Worm (Caenorhabditis elegans) whole organism, L2 larva: Measurements from ENCODE around the gene Y32H12A.6.

Source experiments
- C34F6.9 ChIP-seq: fragments of 150-350 bp; optimal IDR thresholded peaks from 2 replicates; lab custom pipeline; 2014; ENCODE audit warnings: missing biosample characterization, missing genetic modification characterization
- F13H6.1 ChIP-seq: sonication (generic microtip); optimal IDR thresholded peaks from 2 replicates; lab custom pipeline; 2016; ENCODE audit warnings: missing genetic modification characterization, missing compliant biosample characterization
- R02D3.7 ChIP-seq: fragments of 150-350 bp; optimal IDR thresholded peaks from 2 replicates; lab custom pipeline; 2014; ENCODE audit warnings: missing biosample characterization, missing genetic modification characterization
- Y55F3AM.14 ChIP-seq: fragments of 200-800 bp; sonication (Bioruptor generic); optimal IDR thresholded peaks from 2 replicates; lab custom pipeline; 2018; ENCODE audit warnings: mild to moderate bottlenecking, missing genetic modification characterization, missing compliant biosample characterization
- ZK546.5 ChIP-seq: sonication (generic microtip); optimal IDR thresholded peaks from 2 replicates; lab custom pipeline; 2017; ENCODE audit warnings: missing biosample characterization, missing genetic modification characterization
- alr-1 ChIP-seq: fragments of 150-350 bp; optimal IDR thresholded peaks from 2 replicates; lab custom pipeline; 2014; ENCODE audit warnings: missing biosample characterization, missing genetic modification characterization
- aly-2 ChIP-seq: fragments of 150-350 bp; optimal IDR thresholded peaks from 2 replicates; lab custom pipeline; 2014; ENCODE audit warnings: missing biosample characterization, missing genetic modification characterization
- ama-1 ChIP-seq: fragments of 150-350 bp; optimal IDR thresholded peaks from 2 replicates; lab custom pipeline; 2018; ENCODE audit warnings: inconsistent platforms
- blmp-1 ChIP-seq: sonication (generic microtip); optimal IDR thresholded peaks from 2 replicates; lab custom pipeline; 2017; ENCODE audit warnings: missing genetic modification characterization, mild to moderate bottlenecking, missing compliant biosample characterization, antibody characterized with exemption, moderate library complexity; ENCODE audit not compliant: insufficient read depth
- ceh-16 ChIP-seq: fragments of 150-350 bp; optimal IDR thresholded peaks from 2 replicates; lab custom pipeline; 2014; ENCODE audit warnings: missing biosample characterization, missing genetic modification characterization
- ceh-82 ChIP-seq: fragments of 150-350 bp; optimal IDR thresholded peaks from 2 replicates; lab custom pipeline; 2014; ENCODE audit warnings: missing biosample characterization, missing genetic modification characterization
- crh-2 ChIP-seq: sonication (generic microtip); optimal IDR thresholded peaks from 2 replicates; lab custom pipeline; 2017; ENCODE audit warnings: missing biosample characterization, missing genetic modification characterization
- egl-27 ChIP-seq: sonication (generic microtip); optimal IDR thresholded peaks from 3 replicates; lab custom pipeline; 2017; ENCODE audit warnings: missing biosample characterization, missing genetic modification reagents, missing genetic modification characterization
- elt-1 ChIP-seq: fragments of 150-350 bp; optimal IDR thresholded peaks from 2 replicates; lab custom pipeline; 2014; ENCODE audit warnings: missing biosample characterization, missing genetic modification characterization
- elt-3 ChIP-seq: sonication (generic microtip); optimal IDR thresholded peaks from 2 replicates; lab custom pipeline; 2017; ENCODE audit warnings: missing biosample characterization, missing genetic modification characterization
- fos-1 ChIP-seq: fragments of 150-350 bp; optimal IDR thresholded peaks from 2 replicates; lab custom pipeline; 2014; ENCODE audit warnings: missing biosample characterization, missing genetic modification characterization
- gmeb-1 ChIP-seq: fragments of 150-350 bp; optimal IDR thresholded peaks from 2 replicates; lab custom pipeline; 2014; ENCODE audit warnings: missing biosample characterization, missing genetic modification characterization
- lin-13 ChIP-seq: fragments of 150-350 bp; optimal IDR thresholded peaks from 2 replicates; lab custom pipeline; 2014; ENCODE audit warnings: missing biosample characterization, missing genetic modification reagents, missing genetic modification characterization
- lsy-2 ChIP-seq, 2 experiments: fragments of 150-350 bp in 1 of 2; sonication (generic microtip) in 1 of 2; optimal IDR thresholded peaks; 2 replicates each; lab custom pipeline; 2014 to 2017; ENCODE audit warnings: missing biosample characterization in 2 of 2, missing genetic modification characterization in 2 of 2
- mab-5 ChIP-seq: fragments of 150-350 bp; optimal IDR thresholded peaks from 2 replicates; lab custom pipeline; 2014; ENCODE audit warnings: missing biosample characterization, missing genetic modification characterization
- mbf-1 ChIP-seq: sonication (generic microtip); optimal IDR thresholded peaks from 2 replicates; lab custom pipeline; 2017; ENCODE audit warnings: missing biosample characterization, missing genetic modification characterization
- nhr-10 ChIP-seq: sonication (generic microtip); optimal IDR thresholded peaks from 2 replicates; lab custom pipeline; 2017; ENCODE audit warnings: missing biosample characterization, missing genetic modification characterization
- nhr-11 ChIP-seq: fragments of 150-350 bp; optimal IDR thresholded peaks from 2 replicates; lab custom pipeline; 2014; ENCODE audit warnings: missing biosample characterization, missing genetic modification characterization
- nhr-12 ChIP-seq: fragments of 150-350 bp; optimal IDR thresholded peaks from 2 replicates; lab custom pipeline; 2014; ENCODE audit warnings: missing biosample characterization, missing genetic modification characterization
- nhr-129 ChIP-seq: fragments of 150-350 bp; optimal IDR thresholded peaks from 2 replicates; lab custom pipeline; 2014; ENCODE audit warnings: missing biosample characterization, missing genetic modification characterization
- nhr-21 ChIP-seq: fragments of 150-350 bp; optimal IDR thresholded peaks from 2 replicates; lab custom pipeline; 2014; ENCODE audit warnings: missing biosample characterization, missing genetic modification characterization
- nhr-23 ChIP-seq: fragments of 150-350 bp; optimal IDR thresholded peaks from 2 replicates; lab custom pipeline; 2014; ENCODE audit warnings: missing biosample characterization, missing genetic modification reagents, missing genetic modification characterization
- nhr-25 ChIP-seq: fragments of 150-350 bp; sonication (generic microtip); optimal IDR thresholded peaks from 3 replicates; lab custom pipeline; 2014; ENCODE audit warnings: missing biosample characterization, missing genetic modification characterization
- nhr-77 ChIP-seq: fragments of 150-350 bp; optimal IDR thresholded peaks from 2 replicates; lab custom pipeline; 2014; ENCODE audit warnings: missing biosample characterization, missing genetic modification characterization
- sem-4 ChIP-seq: fragments of 150-350 bp; optimal IDR thresholded peaks from 2 replicates; lab custom pipeline; 2014; ENCODE audit warnings: missing biosample characterization, missing genetic modification reagents, missing genetic modification characterization
- skn-1 ChIP-seq: sonication (generic microtip); optimal IDR thresholded peaks from 2 replicates; lab custom pipeline; 2017; ENCODE audit warnings: missing biosample characterization, missing genetic modification characterization
- sma-3 ChIP-seq: sonication (generic microtip); optimal IDR thresholded peaks from 2 replicates; lab custom pipeline; 2016; ENCODE audit warnings: missing genetic modification reagents, missing genetic modification characterization, missing compliant biosample characterization
- sma-9 ChIP-seq, 2 experiments: fragments of 150-350 bp in 1 of 2; sonication (generic microtip) in 1 of 2; optimal IDR thresholded peaks; 2 replicates each; lab custom pipeline; 2014 to 2016; ENCODE audit warnings: missing genetic modification characterization in 2 of 2, mild to moderate bottlenecking in 1 of 2, missing biosample characterization in 1 of 2, missing compliant biosample characterization in 1 of 2, missing genetic modification reagents in 1 of 2, moderate library complexity in 1 of 2
- snpc-4 ChIP-seq: fragments of 150-350 bp; optimal IDR thresholded peaks from 2 replicates; lab custom pipeline; 2014; ENCODE audit warnings: missing biosample characterization, missing genetic modification characterization
- unc-39 ChIP-seq: fragments of 150-350 bp; optimal IDR thresholded peaks from 2 replicates; lab custom pipeline; 2014; ENCODE audit warnings: missing biosample characterization, missing genetic modification characterization
- unc-55 ChIP-seq: fragments of 150-350 bp; sonication (generic microtip); optimal IDR thresholded peaks from 3 replicates; lab custom pipeline; 2014; ENCODE audit warnings: missing biosample characterization, missing genetic modification reagents, missing genetic modification characterization
- unc-62 ChIP-seq: fragments of 150-350 bp; optimal IDR thresholded peaks from 2 replicates; lab custom pipeline; 2014; ENCODE audit warnings: missing biosample characterization, missing genetic modification reagents, missing genetic modification characterization
- ztf-1 ChIP-seq: fragments of 200-800 bp; sonication (Bioruptor generic); conservative IDR thresholded peaks from 2 replicates; pipeline ENCODE4 v1.3.6; 2022; ENCODE audit warnings: missing genetic modification characterization, missing compliant biosample characterization
- ztf-11 ChIP-seq: sonication (generic microtip); optimal IDR thresholded peaks from 2 replicates; lab custom pipeline; 2017; ENCODE audit warnings: missing biosample characterization, missing genetic modification characterization
- ztf-4 ChIP-seq: fragments of 150-350 bp; optimal IDR thresholded peaks from 2 replicates; lab custom pipeline; 2014; ENCODE audit warnings: missing biosample characterization, missing genetic modification characterization

Y32H12A.6 gene

DNA sequence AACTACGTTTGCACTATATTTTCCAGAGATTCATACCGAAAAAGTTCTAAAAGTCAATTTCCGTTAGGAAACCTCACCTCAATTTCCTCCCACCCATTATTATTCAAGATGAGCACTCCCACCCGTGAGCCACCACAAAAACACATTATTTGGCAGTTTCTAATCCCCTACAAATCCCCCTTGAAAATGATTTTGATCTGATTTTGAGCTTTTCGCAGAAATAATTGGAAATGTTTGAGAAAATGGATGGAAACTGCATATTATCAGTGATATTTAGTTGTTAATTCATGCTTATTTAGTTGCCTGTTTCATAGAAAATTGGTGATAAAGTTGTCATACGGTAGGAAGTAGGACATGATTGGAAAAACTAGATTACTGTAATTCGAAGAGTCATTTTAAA lies 41.4 kb downstream of the Y32H12A.6 start:
- peak; percentile 37 for TF ChIP-seq unc-55 (GFP tag; lab: Kevin White, UChicago)
- no peak for TF ChIP-seq ztf-4
- TF ChIP-seq sma-9 (GFP tag; optimal IDR thresholded peaks at IDR 0.05; lab: Kevin White, UChicago), result no peak
- TF ChIP-seq sma-9 (tag; optimal IDR thresholded peaks at IDR 0.05; lab: Kevin White, UChicago), result no peak
- no peak for TF ChIP-seq crh-2 (tag; lab: Kevin White, UChicago)

DNA sequence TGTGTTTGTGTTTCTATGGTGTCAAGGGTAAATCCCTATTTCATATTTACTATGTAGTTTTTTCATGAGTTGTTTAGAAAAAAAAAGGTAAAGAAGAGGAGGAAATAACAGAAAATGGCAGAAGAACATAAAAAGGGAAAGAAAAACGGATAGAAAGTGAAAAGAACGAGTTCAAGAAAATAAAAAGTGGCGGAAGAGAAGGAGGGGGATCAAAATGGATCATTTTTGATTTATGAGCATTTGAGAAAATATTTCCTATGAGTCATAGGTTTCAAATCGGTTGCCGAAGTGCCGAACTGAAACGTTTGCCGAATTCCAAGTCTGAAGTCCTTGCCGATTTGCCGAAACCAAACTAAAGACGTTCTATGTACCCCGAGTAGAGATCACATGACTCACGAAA lies 43.2 kb downstream of the Y32H12A.6 start:
- TF ChIP-seq ceh-82 (tag; lab: Kevin White, UChicago) (no peak), sma-3 (GFP tag; lab: Kevin White, UChicago) (no peak), blmp-1 (tag; lab: Kevin White, UChicago) (no peak), ztf-4 (no peak), sma-9 (GFP tag; optimal IDR thresholded peaks at IDR 0.05; lab: Kevin White, UChicago) (no peak), sma-9 (tag; optimal IDR thresholded peaks at IDR 0.05; lab: Kevin White, UChicago) (no peak), unc-55 (GFP tag; lab: Kevin White, UChicago) (peak; percentile 52), mab-5 (tag; lab: Kevin White, UChicago) (peak; percentile 71), nhr-129 (tag; lab: Kevin White, UChicago) (no peak), nhr-25 (tag; lab: Kevin White, UChicago) (no peak), fos-1 (tag; lab: Kevin White, UChicago) (peak; percentile 3)

DNA sequence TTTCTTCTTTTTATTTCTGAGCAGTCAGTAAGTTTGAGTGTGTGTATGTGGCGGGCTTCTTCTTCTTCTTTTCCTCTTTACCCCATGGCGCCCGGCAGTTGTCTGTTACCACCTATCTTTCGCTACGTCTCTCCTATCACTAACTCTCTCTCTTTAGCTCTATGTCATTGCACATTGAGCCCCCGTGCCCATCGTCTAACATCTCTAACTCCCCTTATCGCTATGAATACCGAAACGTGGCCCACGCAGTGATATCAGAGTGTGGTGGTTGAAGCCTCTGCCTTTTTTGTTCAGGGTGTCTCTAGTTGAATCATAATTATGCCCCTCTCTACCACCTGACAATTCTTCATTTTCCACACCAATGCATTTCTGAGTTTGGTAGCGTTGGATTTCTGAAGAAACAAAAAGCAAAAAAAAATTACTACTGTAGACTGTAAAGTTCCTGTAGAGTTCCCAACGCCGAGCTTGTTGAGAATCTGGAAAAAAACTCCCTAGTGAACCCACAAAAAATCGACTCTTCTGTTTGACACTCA lies 47.4 kb downstream of the Y32H12A.6 start:
- TF ChIP-seq blmp-1 (tag; lab: Kevin White, UChicago) (no peak), R02D3.7 (tag; lab: Kevin White, UChicago) (no peak), lin-13 (GFP tag; lab: Kevin White, UChicago) (no peak), nhr-12 (no peak), F13H6.1 (tag; lab: Kevin White, UChicago) (peak; percentile 0), nhr-25 (tag; lab: Kevin White, UChicago) (no peak), fos-1 (tag; lab: Kevin White, UChicago) (peak; percentile 6), aly-2 (tag; lab: Kevin White, UChicago) (no peak), unc-39 (no peak), Y55F3AM.14 (GFP tag; lab: Kevin White, UChicago) (no peak), elt-1 (tag; lab: Kevin White, UChicago) (no peak), nhr-10 (no peak), nhr-129 (tag; lab: Kevin White, UChicago) (peak; percentile 28), elt-3 (tag; lab: Kevin White, UChicago) (no peak), sma-9 (GFP tag; optimal IDR thresholded peaks at IDR 0.05; lab: Kevin White, UChicago) (peak; percentile 19), sma-9 (tag; optimal IDR thresholded peaks at IDR 0.05; lab: Kevin White, UChicago) (no peak), lsy-2 (tag; optimal IDR thresholded peaks at IDR 0.05; lab: Kevin White, UChicago) (no peak), ceh-16 (tag; lab: Kevin White, UChicago) (no peak), crh-2 (tag; lab: Kevin White, UChicago) (peak; percentile 32), ama-1 (lab: Kevin White, UChicago) (no peak), sma-3 (GFP tag; lab: Kevin White, UChicago) (no peak), nhr-11 (no peak), egl-27 (no peak), mab-5 (tag; lab: Kevin White, UChicago) (no peak), ceh-82 (tag; lab: Kevin White, UChicago) (no peak), ZK546.5 (tag; lab: Kevin White, UChicago) (no peak), ztf-11 (tag; lab: Kevin White, UChicago) (no peak), nhr-21 (tag; lab: Kevin White, UChicago) (no peak), ztf-1 (GFP tag; lab: Robert Waterston, UW) (no peak), alr-1 (no peak), skn-1 (tag; lab: Kevin White, UChicago) (no peak), ztf-4 (no peak), unc-55 (GFP tag; lab: Kevin White, UChicago) (no peak), C34F6.9 (tag; lab: Kevin White, UChicago) (no peak), gmeb-1 (no peak), mbf-1 (tag; lab: Kevin White, UChicago) (no peak), sem-4 (tag; lab: Kevin White, UChicago) (no peak), nhr-23 (tag; lab: Kevin White, UChicago) (no peak), unc-62 (GFP tag; lab: Kevin White, UChicago) (no peak), nhr-77 (tag; lab: Kevin White, UChicago) (no peak), snpc-4 (tag; lab: Kevin White, UChicago) (no peak)
